Fruit fly (Drosophila melanogaster) whole organism: Measurements from ENCODE around the gene Sfp24C1.

Experiments
- CG8478 ChIP-seq: fragments of >200 bp; optimal IDR thresholded peaks from 2 replicates; lab custom pipeline; 2018; ENCODE audit warnings: inconsistent platforms
- pan ChIP-seq: fragments of >200 bp; optimal IDR thresholded peaks from 2 replicates; lab custom pipeline; 2017
- psq ChIP-seq: fragments of >200 bp; optimal IDR thresholded peaks from 2 replicates; lab custom pipeline; 2017
- usp ChIP-seq: fragments of >200 bp; optimal IDR thresholded peaks from 2 replicates; lab custom pipeline; 2017; ENCODE audit warnings: missing biosample characterization, missing genetic modification characterization, mixed read lengths

DNA sequence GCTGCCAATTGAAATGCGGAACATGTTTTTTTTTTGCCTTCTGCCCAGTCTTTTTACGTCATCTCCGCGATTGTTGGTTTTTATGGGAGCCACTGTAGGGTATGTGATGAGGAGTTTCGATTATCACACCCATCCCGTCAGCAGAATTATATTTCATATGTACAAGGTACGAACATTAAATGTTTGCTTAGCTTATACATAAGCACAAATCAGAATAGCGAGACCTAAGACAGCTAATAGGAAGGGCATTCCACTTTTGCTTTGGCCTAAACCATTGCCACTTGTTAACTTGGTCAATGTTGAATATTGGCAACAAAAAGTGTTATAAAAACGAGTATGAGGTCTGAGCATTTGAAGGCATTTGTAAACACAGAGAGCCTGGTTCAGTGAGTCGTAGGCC is 2.8 kb downstream of the Sfp24C1 start, which contains the start of gene CG2816:
- no peak for TF ChIP-seq usp (GFP tag; lab: Kevin White, UChicago)
- TF ChIP-seq psq (lab: Kevin White, UChicago) = no peak
- TF ChIP-seq pan (lab: Kevin White, UChicago) = no peak
- TF ChIP-seq CG8478 (lab: Kevin White, UChicago) = no peak
